Worm (Caenorhabditis elegans) whole organism, mixed stage, embryonic: ENCODE measurements around the gene F26F2.11.
"Not testable (repeated sequence)": the region's sequence is repeated elsewhere in the genome, so short reads cannot be mapped to it uniquely, and the experiment has no call there.

Experiments used
- bed-3 ChIP-seq: fragments of 200-800 bp; sonication (Bioruptor generic); optimal IDR thresholded peaks from 3 replicates; lab custom pipeline; 2018; ENCODE audit warnings: mild to moderate bottlenecking, missing genetic modification characterization, moderate library complexity, missing compliant biosample characterization
- blmp-1 ChIP-seq: fragments of 150-350 bp; optimal IDR thresholded peaks from 2 replicates; lab custom pipeline; 2014; ENCODE audit warnings: missing biosample characterization, missing genetic modification characterization
- ceh-39 ChIP-seq: fragments of 150-350 bp; optimal IDR thresholded peaks from 2 replicates; lab custom pipeline; 2014; ENCODE audit warnings: missing biosample characterization, missing genetic modification characterization
- ceh-43 ChIP-seq: fragments of 200-800 bp; sonication (Bioruptor generic); optimal IDR thresholded peaks from 2 replicates; lab custom pipeline; 2018; ENCODE audit warnings: mild to moderate bottlenecking, missing genetic modification characterization, moderate library complexity, missing compliant biosample characterization
- ceh-83 ChIP-seq: fragments of 200-800 bp; sonication (Bioruptor generic); optimal IDR thresholded peaks from 2 replicates; lab custom pipeline; 2018; ENCODE audit warnings: mild to moderate bottlenecking, missing genetic modification characterization, missing compliant biosample characterization
- ces-1 ChIP-seq: fragments of 150-350 bp; optimal IDR thresholded peaks from 2 replicates; lab custom pipeline; 2014; ENCODE audit warnings: missing biosample characterization, missing genetic modification reagents, missing genetic modification characterization
- cnd-1 ChIP-seq: fragments of 200-800 bp; sonication (Bioruptor generic); optimal IDR thresholded peaks from 2 replicates; lab custom pipeline; 2018; ENCODE audit warnings: mild to moderate bottlenecking, missing genetic modification characterization, missing compliant biosample characterization
- drap-1 ChIP-seq: fragments of 200-800 bp; sonication (Bioruptor generic); optimal IDR thresholded peaks from 3 replicates; lab custom pipeline; 2018; ENCODE audit warnings: mild to moderate bottlenecking, missing genetic modification characterization, missing compliant biosample characterization
- elt-1 ChIP-seq: sonication (generic microtip); optimal IDR thresholded peaks from 2 replicates; lab custom pipeline; 2017; ENCODE audit warnings: missing genetic modification characterization, mild to moderate bottlenecking, missing compliant biosample characterization, antibody characterized with exemption, moderate library complexity, borderline replicate concordance; ENCODE audit not compliant: insufficient read depth
- elt-3 ChIP-seq: fragments of 150-350 bp; optimal IDR thresholded peaks from 2 replicates; lab custom pipeline; 2014; ENCODE audit warnings: missing biosample characterization, missing genetic modification characterization
- flh-1 ChIP-seq: fragments of 200-800 bp; sonication (Bioruptor generic); optimal IDR thresholded peaks from 2 replicates; lab custom pipeline; 2018; ENCODE audit warnings: mild to moderate bottlenecking, missing genetic modification characterization, moderate library complexity, missing compliant biosample characterization
- ham-2 ChIP-seq: fragments of 200-800 bp; sonication (Bioruptor generic); optimal IDR thresholded peaks from 2 replicates; lab custom pipeline; 2018; ENCODE audit warnings: mild to moderate bottlenecking, missing genetic modification characterization, missing compliant biosample characterization
- hlh-1 ChIP-seq: fragments of 150-350 bp; optimal IDR thresholded peaks from 2 replicates; lab custom pipeline; 2014; ENCODE audit warnings: missing biosample characterization, missing genetic modification reagents, missing genetic modification characterization
- lin-13 ChIP-seq: fragments of 150-350 bp; optimal IDR thresholded peaks from 2 replicates; lab custom pipeline; 2014; ENCODE audit warnings: missing biosample characterization, missing genetic modification characterization
- lin-32 ChIP-seq: fragments of 200-800 bp; sonication (Bioruptor generic); optimal IDR thresholded peaks from 2 replicates; lab custom pipeline; 2018; ENCODE audit warnings: mild to moderate bottlenecking, missing genetic modification characterization, missing compliant biosample characterization
- lsy-2 ChIP-seq: fragments of 150-350 bp; optimal IDR thresholded peaks from 2 replicates; lab custom pipeline; 2014; ENCODE audit warnings: missing biosample characterization, missing genetic modification characterization
- mab-5 ChIP-seq: fragments of 150-350 bp; optimal IDR thresholded peaks from 2 replicates; lab custom pipeline; 2014; ENCODE audit warnings: missing biosample characterization, missing genetic modification characterization
- mep-1 ChIP-seq: fragments of 150-350 bp; optimal IDR thresholded peaks from 2 replicates; lab custom pipeline; 2017; ENCODE audit warnings: missing biosample characterization, missing genetic modification reagents, missing genetic modification characterization, inconsistent platforms
- mls-2 ChIP-seq: sonication (generic microtip); optimal IDR thresholded peaks from 2 replicates; lab custom pipeline; 2016; ENCODE audit warnings: mild to moderate bottlenecking, missing genetic modification characterization, moderate library complexity, missing compliant biosample characterization
- nhr-2 ChIP-seq: fragments of 150-350 bp; optimal IDR thresholded peaks from 2 replicates; lab custom pipeline; 2014; ENCODE audit warnings: missing biosample characterization, missing genetic modification characterization
- nhr-237 ChIP-seq: fragments of 150-350 bp; optimal IDR thresholded peaks from 2 replicates; lab custom pipeline; 2014; ENCODE audit warnings: missing biosample characterization, missing genetic modification characterization
- nhr-28 ChIP-seq: fragments of 150-350 bp; optimal IDR thresholded peaks from 2 replicates; lab custom pipeline; 2014; ENCODE audit warnings: missing biosample characterization, missing genetic modification characterization
- nhr-76 ChIP-seq: sonication (generic microtip); optimal IDR thresholded peaks from 2 replicates; lab custom pipeline; 2017; ENCODE audit warnings: missing biosample characterization, missing genetic modification characterization
- pha-4 ChIP-seq: fragments of 150-350 bp; optimal IDR thresholded peaks from 2 replicates; lab custom pipeline; 2018; ENCODE audit warnings: missing biosample characterization, missing genetic modification reagents, missing genetic modification characterization
- sem-2 ChIP-seq: fragments of 200-800 bp; sonication (Bioruptor generic); optimal IDR thresholded peaks from 2 replicates; lab custom pipeline; 2018; ENCODE audit warnings: mild to moderate bottlenecking, missing genetic modification characterization, missing compliant biosample characterization
- snpc-4 ChIP-seq: fragments of 150-350 bp; optimal IDR thresholded peaks from 2 replicates; lab custom pipeline; 2014; ENCODE audit warnings: missing biosample characterization, missing genetic modification characterization
- sptf-1 ChIP-seq: sonication (generic microtip); optimal IDR thresholded peaks from 2 replicates; lab custom pipeline; 2017; ENCODE audit warnings: mild to moderate bottlenecking, missing genetic modification characterization, moderate library complexity, missing compliant biosample characterization
- tbx-8 ChIP-seq: fragments of 200-800 bp; sonication (Bioruptor generic); optimal IDR thresholded peaks from 2 replicates; lab custom pipeline; 2018; ENCODE audit warnings: mild to moderate bottlenecking, missing genetic modification characterization, moderate library complexity, missing compliant biosample characterization
- unc-120 ChIP-seq: sonication (generic microtip); optimal IDR thresholded peaks from 2 replicates; lab custom pipeline; 2017; ENCODE audit warnings: missing genetic modification characterization, missing compliant biosample characterization; ENCODE audit not compliant: poor library complexity, severe bottlenecking
- unc-39 ChIP-seq: fragments of 150-350 bp; optimal IDR thresholded peaks from 2 replicates; lab custom pipeline; 2014; ENCODE audit warnings: missing biosample characterization, missing genetic modification characterization
- unc-62 ChIP-seq: fragments of 150-350 bp; optimal IDR thresholded peaks from 2 replicates; lab custom pipeline; 2014; ENCODE audit warnings: missing biosample characterization, missing genetic modification reagents, missing genetic modification characterization
- zip-8 ChIP-seq: fragments of 150-350 bp; optimal IDR thresholded peaks from 2 replicates; lab custom pipeline; 2014; ENCODE audit warnings: missing biosample characterization, missing genetic modification characterization
- ztf-11 ChIP-seq: fragments of 150-350 bp; optimal IDR thresholded peaks from 2 replicates; lab custom pipeline; 2014; ENCODE audit warnings: missing biosample characterization, missing genetic modification characterization

The F26F2.11 gene

DNA sequence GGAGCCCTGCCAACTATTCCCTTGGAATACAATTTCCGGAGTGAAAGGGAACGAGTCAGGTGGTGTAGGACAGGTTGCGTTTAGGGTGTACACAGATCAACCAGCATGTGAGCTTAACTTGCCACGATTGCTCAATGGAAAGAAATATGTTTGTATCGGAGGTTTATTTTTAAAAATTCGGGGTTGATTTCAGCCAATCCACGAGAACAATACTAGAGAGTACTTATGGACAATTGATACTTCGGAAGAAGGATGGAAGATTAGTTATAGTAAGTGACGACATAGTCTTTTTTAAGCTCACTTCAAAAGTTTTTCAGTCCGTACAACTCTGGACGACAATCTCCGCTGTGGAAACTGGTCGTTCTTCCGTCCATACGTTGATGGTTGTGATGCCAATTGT lies 20.7 kb downstream of the F26F2.11 start:
- TF ChIP-seq tbx-8 (GFP tag; lab: Kevin White, UChicago): no peak
- TF ChIP-seq nhr-76: no peak
- no peak for TF ChIP-seq nhr-2 (tag; lab: Kevin White, UChicago)
- TF ChIP-seq nhr-237: no peak
- no peak for TF ChIP-seq ztf-11
- no peak for TF ChIP-seq ceh-39 (tag; lab: Kevin White, UChicago)
- TF ChIP-seq flh-1 (GFP tag; lab: Kevin White, UChicago): no peak
- TF ChIP-seq ceh-83 (GFP tag; lab: Kevin White, UChicago): no peak
- no peak for TF ChIP-seq hlh-1 (tag; lab: Kevin White, UChicago)
- TF ChIP-seq ces-1: no peak
- no peak for TF ChIP-seq nhr-28 (tag; lab: Kevin White, UChicago)
- no peak for TF ChIP-seq zip-8
- TF ChIP-seq pha-4 (tag; lab: Kevin White, UChicago): no peak
- TF ChIP-seq unc-39: no peak
- TF ChIP-seq ceh-43: no peak
- TF ChIP-seq blmp-1 (tag; lab: Kevin White, UChicago): no peak
- no peak for TF ChIP-seq lsy-2 (tag; lab: Kevin White, UChicago)
- no peak for TF ChIP-seq elt-3
- TF ChIP-seq, all 35 proteins: peak for 0

DNA sequence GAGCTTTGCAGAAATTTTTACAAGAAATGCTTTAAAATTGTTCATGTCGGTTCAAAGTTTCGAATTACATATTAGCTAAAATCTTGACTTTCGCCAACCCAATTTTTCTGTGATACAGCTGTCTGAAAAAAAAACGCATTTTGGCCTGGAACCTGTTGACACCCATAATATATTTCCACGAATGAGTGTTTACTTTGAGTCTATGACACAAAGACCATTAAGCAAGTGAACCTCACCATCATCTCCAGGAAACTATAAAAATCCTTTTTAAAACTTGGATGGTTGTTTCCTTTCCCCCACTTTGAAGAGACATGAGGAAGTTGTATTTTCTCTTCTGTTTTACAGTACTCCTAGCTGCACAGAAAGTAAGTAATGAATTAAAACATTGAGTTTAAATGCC lies 21.2 kb downstream of the F26F2.11 start, which contains the start of gene clec-263:
TSS of gene clec-263 (plus strand) at position 301 of the 400 bp plus-strand sequence.
- TF ChIP-seq nhr-2 (tag; lab: Kevin White, UChicago) (no peak), tbx-8 (GFP tag; lab: Kevin White, UChicago) (no peak), ztf-11 (no peak), unc-120 (no peak), blmp-1 (tag; lab: Kevin White, UChicago) (no peak), sptf-1 (tag; lab: Kevin White, UChicago) (no peak), lin-32 (GFP tag; lab: Kevin White, UChicago) (no peak), ceh-39 (tag; lab: Kevin White, UChicago) (no peak), lin-13 (tag; lab: Kevin White, UChicago) (no peak), mep-1 (tag; lab: Kevin White, UChicago) (no peak), elt-3 (no peak), lsy-2 (tag; lab: Kevin White, UChicago) (no peak), ceh-43 (no peak), sem-2 (no peak), unc-62 (GFP tag; lab: Kevin White, UChicago) (no peak), ham-2 (GFP tag; lab: Kevin White, UChicago) (no peak), cnd-1 (tag; lab: Kevin White, UChicago) (no peak), bed-3 (no peak), zip-8 (no peak)

DNA sequence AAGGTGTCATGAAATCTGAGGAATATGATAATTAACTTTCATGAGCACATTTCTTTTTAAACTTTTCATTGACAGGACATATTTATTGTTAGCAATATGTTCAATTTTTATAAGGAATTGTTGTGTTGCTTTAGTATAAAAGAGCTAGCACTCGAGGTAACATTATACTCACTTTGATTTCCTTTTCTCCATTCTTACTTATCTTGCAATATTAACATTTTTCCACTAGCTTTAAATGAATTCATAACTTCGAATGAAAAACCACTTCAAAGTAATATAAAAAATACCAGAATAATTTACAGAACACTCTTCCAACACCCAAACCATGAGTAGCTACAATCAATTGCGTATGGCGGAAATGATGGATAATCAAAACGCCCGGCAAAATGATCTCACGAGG lies 22.2 kb downstream of the F26F2.11 start, which contains the start of gene F26F2.5:
TSS of gene F26F2.5 (plus strand) at position 301 of the 400 bp plus-strand sequence.
- no peak for TF ChIP-seq lin-32 (GFP tag; lab: Kevin White, UChicago)
- no peak for TF ChIP-seq lin-13 (tag; lab: Kevin White, UChicago)
- TF ChIP-seq snpc-4 (tag; lab: Kevin White, UChicago): no peak
- TF ChIP-seq flh-1 (GFP tag; lab: Kevin White, UChicago): no peak
- TF ChIP-seq elt-1 (tag; lab: Kevin White, UChicago): no peak
- TF ChIP-seq tbx-8 (GFP tag; lab: Kevin White, UChicago): no peak
- no peak for TF ChIP-seq ztf-11
- no peak for TF ChIP-seq nhr-76
- TF ChIP-seq hlh-1 (tag; lab: Kevin White, UChicago): no peak
- TF ChIP-seq elt-3: no peak
- no peak for TF ChIP-seq cnd-1 (tag; lab: Kevin White, UChicago)
- TF ChIP-seq ceh-39 (tag; lab: Kevin White, UChicago): no peak
- no peak for TF ChIP-seq mep-1 (tag; lab: Kevin White, UChicago)
- no peak for TF ChIP-seq nhr-28 (tag; lab: Kevin White, UChicago)

DNA sequence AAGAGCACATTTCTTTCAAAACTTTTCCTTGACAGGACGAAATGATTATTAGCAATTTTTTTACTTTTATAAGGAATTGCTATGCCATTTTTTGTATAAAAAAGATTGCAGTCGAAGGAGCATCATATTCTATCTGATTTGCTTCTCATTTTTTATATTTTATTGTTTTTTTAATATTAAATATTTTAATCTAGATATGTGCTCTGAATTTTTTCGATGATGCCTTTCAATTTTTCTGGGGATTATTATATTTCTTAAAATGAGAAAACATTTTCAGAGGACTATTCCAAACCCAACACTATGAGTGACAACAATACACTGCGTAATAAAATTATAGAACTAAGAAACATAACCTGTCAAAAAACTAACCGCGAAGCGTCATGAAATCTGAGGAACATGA lies 26.6 kb downstream of the F26F2.11 start, which contains the start of gene F26F2.4:
TSS of gene F26F2.4 (plus strand) at position 301 of the 400 bp plus-strand sequence.
- TF ChIP-seq ces-1; unc-62 (GFP tag; lab: Kevin White, UChicago); elt-1 (tag; lab: Kevin White, UChicago): not testable (repeated sequence)

DNA sequence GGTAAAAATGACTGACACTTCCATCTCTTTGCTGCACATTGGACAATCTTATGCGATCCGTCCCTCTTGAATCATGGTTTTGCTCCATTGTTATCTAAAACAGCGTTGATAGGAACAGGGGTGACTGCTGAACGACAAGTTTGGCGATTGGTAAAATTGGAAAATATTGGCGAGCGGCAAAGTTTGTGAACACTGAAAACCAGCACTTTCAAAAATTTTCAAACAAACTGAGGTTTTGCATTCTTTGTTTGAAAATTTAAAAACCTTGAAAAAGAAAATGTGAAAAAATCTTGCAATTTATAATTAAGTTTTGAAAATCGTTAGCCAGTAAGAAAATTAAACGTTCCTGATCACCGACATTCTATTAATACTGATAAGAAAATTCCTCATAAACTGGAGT lies 29.1 kb downstream of the F26F2.11 start, which contains the start of gene F26F2.3:
TSS of gene F26F2.3 (minus strand) at position 101 of the 400 bp plus-strand sequence.
- TF ChIP-seq unc-62 (GFP tag; lab: Kevin White, UChicago) (no peak), mab-5 (tag; lab: Kevin White, UChicago) (no peak), ham-2 (GFP tag; lab: Kevin White, UChicago) (no peak), drap-1 (GFP tag; lab: Kevin White, UChicago) (no peak), hlh-1 (tag; lab: Kevin White, UChicago) (no peak), lsy-2 (tag; lab: Kevin White, UChicago) (no peak), snpc-4 (tag; lab: Kevin White, UChicago) (no peak), unc-120 (no peak), mls-2 (tag; lab: Kevin White, UChicago) (no peak), nhr-237 (no peak), cnd-1 (tag; lab: Kevin White, UChicago) (no peak), unc-39 (no peak), sptf-1 (tag; lab: Kevin White, UChicago) (no peak), ceh-83 (GFP tag; lab: Kevin White, UChicago) (no peak)
